Fruit fly (Drosophila melanogaster) S2 (cell line): ENCODE results near the gene CG10748.

Experiments
- CG8478 ChIP-seq: fragments of >200 bp; optimal IDR thresholded peaks from 2 replicates; lab custom pipeline; 2018
- CTCF ChIP-seq, 2 experiments: fragments of >200 bp; optimal IDR thresholded peaks; 2 replicates each; lab custom pipeline; 2018

- no peak for TF ChIP-seq CTCF (optimal IDR thresholded peaks at IDR 0.05; lab: Kevin White, UChicago)
- TF ChIP-seq CG8478: no peak
Observed at dm6 chr3L:12972259-12972658, at the start of gene CG10748, which contains the start of gene CG10749.
